In genomic region chr3R:26117465-26118081, dm6 we compare ENCODE assay signal across 1 fruit fly cellular context.
TF ChIP-seq lines count a peak whose summit lies in the region.

No protein-coding gene starts in this region.

TF ChIP-seq in whole organism, embryonic, 481 proteins besides CTCF, POLR2A, EP300 and RAD21 (continued from another document):
- TF ChIP-seq emc (GFP tag; optimal IDR thresholded peaks at IDR 0.05; lab: Kevin White, UChicago): no peak
- TF ChIP-seq CG4820 (GFP tag; optimal IDR thresholded peaks at IDR 0.05; lab: Kevin White, UChicago): peak; percentile 33
- no peak for TF ChIP-seq Rx (GFP tag; IDR thresholded peaks at IDR 0.05; lab: Robert Waterston, UW)
- TF ChIP-seq CG34224 (GFP tag; IDR thresholded peaks at IDR 0.05; lab: Robert Waterston, UW; ENCODE audit: partially characterized antibody): no peak
- peak; percentile 76 for TF ChIP-seq Awh (GFP tag; IDR thresholded peaks at IDR 0.05; lab: Robert Waterston, UW)
- TF ChIP-seq ssp (GFP tag; IDR thresholded peaks at IDR 0.05; lab: Robert Waterston, UW): no peak
- TF ChIP-seq Scr (GFP tag; IDR thresholded peaks at IDR 0.05; lab: Robert Waterston, UW; ENCODE audit: partially characterized antibody): no peak
- no peak for TF ChIP-seq CG10366 (GFP tag; IDR thresholded peaks at IDR 0.05; lab: Robert Waterston, UW)
- no peak for TF ChIP-seq Mrtf (GFP tag; IDR thresholded peaks at IDR 0.05; lab: Robert Waterston, UW)
- TF ChIP-seq CG15601 (tag; optimal IDR thresholded peaks at IDR 0.05; lab: Kevin White, UChicago): no peak
- no peak for TF ChIP-seq CG6272 (GFP tag; IDR thresholded peaks at IDR 0.05; lab: Robert Waterston, UW)
- no peak for TF ChIP-seq CG6654 (GFP tag; optimal IDR thresholded peaks at IDR 0.05; lab: Kevin White, UChicago)
- TF ChIP-seq tio (GFP tag; optimal IDR thresholded peaks at IDR 0.05; lab: Kevin White, UChicago): peak; percentile 18
- no peak; the same call in 1 of the 2 replicates for TF ChIP-seq CG11247 (GFP tag; IDR thresholded peaks at IDR 0.05; lab: Robert Waterston, UW)
- TF ChIP-seq run (tag; optimal IDR thresholded peaks at IDR 0.05; lab: Kevin White, UChicago): peak; percentile 2
- peak; percentile 73 for TF ChIP-seq Hmr (GFP tag; optimal IDR thresholded peaks at IDR 0.05; lab: Kevin White, UChicago)
- TF ChIP-seq CG10267 (tag; optimal IDR thresholded peaks at IDR 0.05; lab: Kevin White, UChicago): peak; percentile 16
- TF ChIP-seq crp (GFP tag; optimal IDR thresholded peaks at IDR 0.05; lab: Kevin White, UChicago): no peak
- no peak for TF ChIP-seq danr (GFP tag; IDR thresholded peaks at IDR 0.05; lab: Robert Waterston, UW)
- no peak for TF ChIP-seq slou (GFP tag; optimal IDR thresholded peaks at IDR 0.05; lab: Kevin White, UChicago)
- TF ChIP-seq NFAT (GFP tag; IDR thresholded peaks at IDR 0.05; lab: Robert Waterston, UW): no peak
- peak in 1 of 2 experiments; percentile 6 for TF ChIP-seq Pdp1 (GFP tag; optimal IDR thresholded peaks at IDR 0.05; lab: Kevin White, UChicago)
- TF ChIP-seq Atf3 (GFP tag; optimal IDR thresholded peaks at IDR 0.05; lab: Kevin White, UChicago): no peak
- TF ChIP-seq dysf (GFP tag; IDR thresholded peaks at IDR 0.05; lab: Robert Waterston, UW): peak; percentile 77; the same call in 2 of the 3 replicates
- peak; percentile 56 for TF ChIP-seq CG10209 (GFP tag; optimal IDR thresholded peaks at IDR 0.05; lab: Kevin White, UChicago)
- TF ChIP-seq sc (optimal IDR thresholded peaks at IDR 0.05; lab: Kevin White, UChicago): no peak
- no peak for TF ChIP-seq sc (GFP tag; optimal IDR thresholded peaks at IDR 0.05; lab: Kevin White, UChicago)
- TF ChIP-seq B-H1 (GFP tag; IDR thresholded peaks at IDR 0.05; lab: Robert Waterston, UW): no peak
- peak; percentile 35 for TF ChIP-seq CG12155 (GFP tag; optimal IDR thresholded peaks at IDR 0.05; lab: Kevin White, UChicago)
- TF ChIP-seq HLHmδ (GFP tag; optimal IDR thresholded peaks at IDR 0.05; lab: Kevin White, UChicago): no peak
- TF ChIP-seq Dip3 (GFP tag; optimal IDR thresholded peaks at IDR 0.05; lab: Kevin White, UChicago): no peak
- no peak for TF ChIP-seq prd (optimal IDR thresholded peaks at IDR 0.05; lab: Kevin White, UChicago)
- 0 out of 3 replicates have a peak, but pooled peaks have one; percentile 13 for TF ChIP-seq prd (GFP tag; IDR thresholded peaks at IDR 0.05; lab: Robert Waterston, UW)
- TF ChIP-seq CG32532 (GFP tag; IDR thresholded peaks at IDR 0.05; lab: Robert Waterston, UW): peak; percentile 63
- no peak for TF ChIP-seq wor (GFP tag; IDR thresholded peaks at IDR 0.05; lab: Robert Waterston, UW)
- peak; percentile 83 for TF ChIP-seq cg (GFP tag; optimal IDR thresholded peaks at IDR 0.05; lab: Kevin White, UChicago)
- TF ChIP-seq p53 (GFP tag; optimal IDR thresholded peaks at IDR 0.05; lab: Kevin White, UChicago): no peak
- TF ChIP-seq nerfin-2 (GFP tag; IDR thresholded peaks at IDR 0.05; lab: Robert Waterston, UW; ENCODE audit: partially characterized antibody): no peak
- no peak; the same call in 2 of the 3 replicates for TF ChIP-seq CG11456 (GFP tag; IDR thresholded peaks at IDR 0.05; lab: Robert Waterston, UW)
- no peak for TF ChIP-seq CG31388 (GFP tag; optimal IDR thresholded peaks at IDR 0.05; lab: Kevin White, UChicago)
- no peak for TF ChIP-seq fu2 (GFP tag; optimal IDR thresholded peaks at IDR 0.05; lab: Kevin White, UChicago)
- no peak for TF ChIP-seq Nf-YB (GFP tag; optimal IDR thresholded peaks at IDR 0.05; lab: Kevin White, UChicago)
- peak; percentile 14 for TF ChIP-seq CG1602 (GFP tag; optimal IDR thresholded peaks at IDR 0.05; lab: Kevin White, UChicago)
- TF ChIP-seq CG8089 (GFP tag; optimal IDR thresholded peaks at IDR 0.05; lab: Kevin White, UChicago): no peak
- peak; percentile 24 for TF ChIP-seq CG12299 (tag; optimal IDR thresholded peaks at IDR 0.05; lab: Kevin White, UChicago)
- TF ChIP-seq trem (tag; optimal IDR thresholded peaks at IDR 0.05; lab: Kevin White, UChicago): no peak
- no peak for TF ChIP-seq MTF-1 (GFP tag; optimal IDR thresholded peaks at IDR 0.05; lab: Kevin White, UChicago; ENCODE audit: borderline replicate concordance)
- peak; percentile 43 for TF ChIP-seq nom (GFP tag; optimal IDR thresholded peaks at IDR 0.05; lab: Kevin White, UChicago)
- no peak for TF ChIP-seq Side (GFP tag; optimal IDR thresholded peaks at IDR 0.05; lab: Kevin White, UChicago)
- peak; percentile 29 for TF ChIP-seq Sox100B (GFP tag; optimal IDR thresholded peaks at IDR 0.05; lab: Kevin White, UChicago)
- TF ChIP-seq Dp (GFP tag; optimal IDR thresholded peaks at IDR 0.05; lab: Kevin White, UChicago): no peak
- TF ChIP-seq disco-r (GFP tag; optimal IDR thresholded peaks at IDR 0.05; lab: Kevin White, UChicago): no peak
- TF ChIP-seq gce (GFP tag; IDR thresholded peaks at IDR 0.05; lab: Robert Waterston, UW): no peak
- TF ChIP-seq MBD-R2 (GFP tag; IDR thresholded peaks at IDR 0.05; lab: Robert Waterston, UW): no peak
- peak; percentile 63 for TF ChIP-seq sug (tag; optimal IDR thresholded peaks at IDR 0.05; lab: Kevin White, UChicago)
- no peak for TF ChIP-seq gsb-n (tag; optimal IDR thresholded peaks at IDR 0.05; lab: Kevin White, UChicago)
- TF ChIP-seq CG11695 (GFP tag; IDR thresholded peaks at IDR 0.05; lab: Robert Waterston, UW): peak; percentile 57; the same call in 2 of the 3 replicates
- no peak for TF ChIP-seq ham (GFP tag; IDR thresholded peaks at IDR 0.05; lab: Robert Waterston, UW)
- TF ChIP-seq HmgZ (tag; optimal IDR thresholded peaks at IDR 0.05; lab: Kevin White, UChicago): peak; percentile 36
- TF ChIP-seq br (optimal IDR thresholded peaks at IDR 0.05; lab: Kevin White, UChicago): no peak
- TF ChIP-seq CG4707 (GFP tag; optimal IDR thresholded peaks at IDR 0.05; lab: Kevin White, UChicago): no peak
- peak; percentile 27; the same call in 1 of the 2 replicates for TF ChIP-seq E2f1 (GFP tag; IDR thresholded peaks at IDR 0.05; lab: Robert Waterston, UW)
- TF ChIP-seq knrl (GFP tag; IDR thresholded peaks at IDR 0.05; lab: Robert Waterston, UW; ENCODE audit: partially characterized antibody): no peak
- no peak for TF ChIP-seq chif (GFP tag; optimal IDR thresholded peaks at IDR 0.05; lab: Kevin White, UChicago)
- TF ChIP-seq sqz (GFP tag; optimal IDR thresholded peaks at IDR 0.05; lab: Kevin White, UChicago): peak; percentile 85
- 0 out of 2 replicates have a peak, but pooled peaks have one; percentile 14 for TF ChIP-seq GATAe (GFP tag; conservative IDR thresholded peaks at IDR 0.05; lab: Robert Waterston, UW)
- peak; percentile 49; the same call in 1 of the 2 replicates for TF ChIP-seq sob (GFP tag; IDR thresholded peaks at IDR 0.05; lab: Robert Waterston, UW)
- TF ChIP-seq Atf-2 (GFP tag; optimal IDR thresholded peaks at IDR 0.05; lab: Kevin White, UChicago): no peak
- no peak for TF ChIP-seq CG1529 (GFP tag; optimal IDR thresholded peaks at IDR 0.05; lab: Kevin White, UChicago)
- peak; percentile 33 for TF ChIP-seq lilli (GFP tag; optimal IDR thresholded peaks at IDR 0.05; lab: Kevin White, UChicago)
- TF ChIP-seq CG2116 (GFP tag; optimal IDR thresholded peaks at IDR 0.05; lab: Kevin White, UChicago): peak; percentile 7
- no peak for TF ChIP-seq shn (GFP tag; optimal IDR thresholded peaks at IDR 0.05; lab: Kevin White, UChicago)
- TF ChIP-seq mirr (GFP tag; optimal IDR thresholded peaks at IDR 0.05; lab: Kevin White, UChicago): peak; percentile 67
- no peak for TF ChIP-seq peb (GFP tag; IDR thresholded peaks at IDR 0.05; lab: Robert Waterston, UW)
- no peak for TF ChIP-seq Hr39 (optimal IDR thresholded peaks at IDR 0.05; lab: Kevin White, UChicago)
- peak; percentile 74 for TF ChIP-seq CG17361 (GFP tag; IDR thresholded peaks at IDR 0.05; lab: Robert Waterston, UW)
- no peak for TF ChIP-seq ERR (GFP tag; optimal IDR thresholded peaks at IDR 0.05; lab: Kevin White, UChicago)
- TF ChIP-seq phol (tag; optimal IDR thresholded peaks at IDR 0.05; lab: Kevin White, UChicago): peak; percentile 66
- TF ChIP-seq CG16863 (GFP tag; optimal IDR thresholded peaks at IDR 0.05; lab: Kevin White, UChicago): no peak
- no peak for TF ChIP-seq pfk (GFP tag; optimal IDR thresholded peaks at IDR 0.05; lab: Kevin White, UChicago)
- TF ChIP-seq CG33557 (GFP tag; optimal IDR thresholded peaks at IDR 0.05; lab: Kevin White, UChicago): no peak
- TF ChIP-seq CG17568 (GFP tag; optimal IDR thresholded peaks at IDR 0.05; lab: Kevin White, UChicago): no peak
- TF ChIP-seq lola (GFP tag; optimal IDR thresholded peaks at IDR 0.05; lab: Kevin White, UChicago): peak in 1 of 3 experiments; percentile 2
- TF ChIP-seq z (GFP tag; IDR thresholded peaks at IDR 0.05; lab: Robert Waterston, UW): 0 out of 3 replicates have a peak, but pooled peaks have one; percentile 54
- TF ChIP-seq sna (GFP tag; IDR thresholded peaks at IDR 0.05; lab: Robert Waterston, UW; ENCODE audit: partially characterized antibody): no peak
- peak; percentile 75 for TF ChIP-seq PHDP (tag; optimal IDR thresholded peaks at IDR 0.05; lab: Kevin White, UChicago)
- TF ChIP-seq Spps (tag; optimal IDR thresholded peaks at IDR 0.05; lab: Kevin White, UChicago): no peak
- TF ChIP-seq CG11504 (tag; optimal IDR thresholded peaks at IDR 0.05; lab: Kevin White, UChicago): peak; percentile 65
- TF ChIP-seq rib (GFP tag; IDR thresholded peaks at IDR 0.05; lab: Robert Waterston, UW): peak; percentile 60
- no peak for TF ChIP-seq Ada2b (GFP tag; IDR thresholded peaks at IDR 0.05; lab: Robert Waterston, UW)
- peak; percentile 8 for TF ChIP-seq CG6683 (GFP tag; optimal IDR thresholded peaks at IDR 0.05; lab: Kevin White, UChicago)
- TF ChIP-seq ems (GFP tag; optimal IDR thresholded peaks at IDR 0.05; lab: Kevin White, UChicago): no peak
- no peak for TF ChIP-seq H15 (GFP tag; IDR thresholded peaks at IDR 0.05; lab: Robert Waterston, UW)
- no peak for TF ChIP-seq MESR4 (GFP tag; optimal IDR thresholded peaks at IDR 0.05; lab: Kevin White, UChicago)
- no peak for TF ChIP-seq CG11723 (GFP tag; optimal IDR thresholded peaks at IDR 0.05; lab: Kevin White, UChicago)
- no peak for TF ChIP-seq corto (GFP tag; optimal IDR thresholded peaks at IDR 0.05; lab: Kevin White, UChicago)
- TF ChIP-seq luna (GFP tag; optimal IDR thresholded peaks at IDR 0.05; lab: Kevin White, UChicago): no peak
- TF ChIP-seq CG6813 (GFP tag; optimal IDR thresholded peaks at IDR 0.05; lab: Kevin White, UChicago): peak; percentile 50
- no peak for TF ChIP-seq CG1792 (GFP tag; optimal IDR thresholded peaks at IDR 0.05; lab: Kevin White, UChicago)
- no peak for TF ChIP-seq mld (GFP tag; IDR thresholded peaks at IDR 0.05; lab: Robert Waterston, UW; ENCODE audit: partially characterized antibody)
- no peak for TF ChIP-seq Optix (GFP tag; IDR thresholded peaks at IDR 0.05; lab: Robert Waterston, UW)
- peak; percentile 69 for TF ChIP-seq row (GFP tag; IDR thresholded peaks at IDR 0.05; lab: Robert Waterston, UW)
- TF ChIP-seq CG4617 (GFP tag; optimal IDR thresholded peaks at IDR 0.05; lab: Kevin White, UChicago; ENCODE audit: borderline replicate concordance): no peak
- peak; percentile 83 for TF ChIP-seq Med (GFP tag; lab: Kevin White, UChicago)
- no peak for TF ChIP-seq CG15479 (GFP tag; optimal IDR thresholded peaks at IDR 0.05; lab: Kevin White, UChicago)
- TF ChIP-seq CG5953 (GFP tag; IDR thresholded peaks at IDR 0.05; lab: Robert Waterston, UW): no peak
- peak; percentile 27 for TF ChIP-seq tin (GFP tag; optimal IDR thresholded peaks at IDR 0.05; lab: Kevin White, UChicago)
- no peak for TF ChIP-seq CG2202 (tag; optimal IDR thresholded peaks at IDR 0.05; lab: Kevin White, UChicago)
- TF ChIP-seq h (optimal IDR thresholded peaks at IDR 0.05; lab: Kevin White, UChicago): no peak
- no peak for TF ChIP-seq kay (GFP tag; optimal IDR thresholded peaks at IDR 0.05; lab: Kevin White, UChicago)
- no peak for TF ChIP-seq CG7271 (tag; optimal IDR thresholded peaks at IDR 0.05; lab: Kevin White, UChicago)
- no peak for TF ChIP-seq CG9876 (GFP tag; optimal IDR thresholded peaks at IDR 0.05; lab: Kevin White, UChicago)
- no peak for TF ChIP-seq sim (GFP tag; IDR thresholded peaks at IDR 0.05; lab: Robert Waterston, UW)
- TF ChIP-seq CG10431 (GFP tag; optimal IDR thresholded peaks at IDR 0.05; lab: Kevin White, UChicago): no peak
- peak; percentile 25 for TF ChIP-seq Dek (tag; optimal IDR thresholded peaks at IDR 0.05; lab: Kevin White, UChicago)
- TF ChIP-seq az2 (GFP tag; optimal IDR thresholded peaks at IDR 0.05; lab: Kevin White, UChicago): peak; percentile 7
- TF ChIP-seq CG17912 (GFP tag; optimal IDR thresholded peaks at IDR 0.05; lab: Kevin White, UChicago): no peak
- no peak for TF ChIP-seq otp (GFP tag; IDR thresholded peaks at IDR 0.05; lab: Robert Waterston, UW)
- TF ChIP-seq CG14710 (tag; optimal IDR thresholded peaks at IDR 0.05; lab: Kevin White, UChicago): peak; percentile 10
- peak; percentile 57 for TF ChIP-seq CG13424 (tag; optimal IDR thresholded peaks at IDR 0.05; lab: Kevin White, UChicago)
- TF ChIP-seq zf30C (GFP tag; optimal IDR thresholded peaks at IDR 0.05; lab: Kevin White, UChicago): peak; percentile 43
- TF ChIP-seq NK7.1 (GFP tag; optimal IDR thresholded peaks at IDR 0.05; lab: Kevin White, UChicago): no peak
- peak; percentile 31 for TF ChIP-seq D19B (GFP tag; optimal IDR thresholded peaks at IDR 0.05; lab: Kevin White, UChicago)
- no peak; the same call in 2 of the 3 replicates for TF ChIP-seq Dbx (GFP tag; IDR thresholded peaks at IDR 0.05; lab: Robert Waterston, UW)
- no peak for TF ChIP-seq Nf-YA (GFP tag; IDR thresholded peaks at IDR 0.05; lab: Robert Waterston, UW)
- TF ChIP-seq CG18476 (GFP tag; optimal IDR thresholded peaks at IDR 0.05; lab: Kevin White, UChicago): no peak
- peak; percentile 69 for TF ChIP-seq CoRest (tag; optimal IDR thresholded peaks at IDR 0.05; lab: Kevin White, UChicago)
- peak; percentile 53 for TF ChIP-seq oc (tag; optimal IDR thresholded peaks at IDR 0.05; lab: Kevin White, UChicago)
- peak; percentile 19 for TF ChIP-seq CG7987 (GFP tag; optimal IDR thresholded peaks at IDR 0.05; lab: Kevin White, UChicago)
- no peak for TF ChIP-seq pum (GFP tag; optimal IDR thresholded peaks at IDR 0.05; lab: Kevin White, UChicago)
- no peak for TF ChIP-seq pita (GFP tag; optimal IDR thresholded peaks at IDR 0.05; lab: Kevin White, UChicago)
- no peak for TF ChIP-seq vfl (GFP tag; optimal IDR thresholded peaks at IDR 0.05; lab: Kevin White, UChicago)
- no peak for TF ChIP-seq CG10274 (GFP tag; optimal IDR thresholded peaks at IDR 0.05; lab: Kevin White, UChicago)
- no peak for TF ChIP-seq wek (GFP tag; optimal IDR thresholded peaks at IDR 0.05; lab: Kevin White, UChicago)
